Fruit fly (Drosophila melanogaster) whole organism, pupa: ENCODE measurements around the gene CG43401.

Experiments used
- CG13204 ChIP-seq: fragments of 200-800 bp; sonication (Bioruptor generic); optimal IDR thresholded peaks from 2 replicates; lab custom pipeline; 2018; ENCODE audit warnings: missing biosample characterization, mild to moderate bottlenecking, missing genetic modification characterization, moderate library complexity
- CG14655 ChIP-seq: fragments of 200-800 bp; sonication (Bioruptor generic); optimal IDR thresholded peaks from 3 replicates; lab custom pipeline; 2017; ENCODE audit warnings: mild to moderate bottlenecking, missing biosample characterization, missing genetic modification reagents, missing genetic modification characterization
- CG4496 ChIP-seq: fragments of 200-800 bp; sonication (Bioruptor generic); IDR thresholded peaks from 3 replicates; pipeline ENCODE4 v1.3.6; 2022; ENCODE audit warnings: missing biosample characterization, missing genetic modification characterization
- CG8301 ChIP-seq: fragments of 200-800 bp; sonication (Bioruptor generic); optimal IDR thresholded peaks from 2 replicates; lab custom pipeline; 2018; ENCODE audit warnings: missing biosample characterization, mild to moderate bottlenecking, missing genetic modification characterization
- CG9948 ChIP-seq: fragments of 200-800 bp; sonication (Bioruptor generic); optimal IDR thresholded peaks from 2 replicates; lab custom pipeline; 2018; ENCODE audit warnings: missing biosample characterization, mild to moderate bottlenecking, missing genetic modification characterization, moderate library complexity
- D1 ChIP-seq: fragments of 200-800 bp; sonication (Bioruptor generic); optimal IDR thresholded peaks from 2 replicates; lab custom pipeline; 2018; ENCODE audit warnings: missing biosample characterization, mild to moderate bottlenecking, missing genetic modification characterization, moderate library complexity
- EcR ChIP-seq: fragments of 200-800 bp; sonication (Bioruptor generic); optimal IDR thresholded peaks from 3 replicates; lab custom pipeline; 2019; ENCODE audit warnings: missing biosample characterization, missing genetic modification characterization, mild to moderate bottlenecking, moderate library complexity, missing genetic modification reagents
- Ets98B ChIP-seq: fragments of 200-800 bp; sonication (Bioruptor generic); IDR thresholded peaks from 2 replicates; pipeline ENCODE4 v1.3.6; 2022; ENCODE audit warnings: missing biosample characterization, missing genetic modification characterization
- Pif1B ChIP-seq: fragments of 200-800 bp; sonication (Bioruptor generic); optimal IDR thresholded peaks from 3 replicates; lab custom pipeline; 2016; ENCODE audit warnings: missing biosample characterization, missing genetic modification characterization
- fd96Ca ChIP-seq: fragments of 200-800 bp; sonication (Bioruptor generic); IDR thresholded peaks from 3 replicates; pipeline ENCODE4 v1.3.6; 2022; ENCODE audit warnings: missing biosample characterization, missing genetic modification characterization
- rn ChIP-seq: fragments of 200-800 bp; sonication (Bioruptor generic); IDR thresholded peaks from 2 replicates; pipeline ENCODE4 v1.3.6; 2022; ENCODE audit warnings: missing biosample characterization, missing genetic modification characterization

- no peak for TF ChIP-seq CG9948
- no peak for TF ChIP-seq Ets98B (GFP tag; lab: Robert Waterston, UW)
- no peak for TF ChIP-seq fd96Ca (GFP tag; lab: Robert Waterston, UW)
- no peak for TF ChIP-seq CG14655 (GFP tag; lab: Kevin White, UChicago)
- no peak for TF ChIP-seq EcR (GFP tag; lab: Kevin White, UChicago)
- TF ChIP-seq CG13204: no peak
- TF ChIP-seq CG8301: no peak
- TF ChIP-seq D1 (tag; lab: Kevin White, UChicago): no peak
- TF ChIP-seq CG4496 (GFP tag; lab: Robert Waterston, UW): peak; percentile 16; the same call in 1 of the 3 replicates
- no peak for TF ChIP-seq Pif1B (GFP tag; lab: Kevin White, UChicago)
- no peak for TF ChIP-seq rn (GFP tag; lab: Robert Waterston, UW)
Measured at dm6 chr2L:1473427-1473826, 45.2 kb downstream of the CG43401 start.
